Fruit fly (Drosophila melanogaster): ENCODE measurements around the gene mrn.

Gene mrn

dm6 chr3L:15597037-15597785 lies 16.9 kb upstream of the mrn start (continued):
- TF ChIP-seq CG15269 (tag; optimal IDR thresholded peaks at IDR 0.05) (peak; percentile 25), Poxn (GFP tag; IDR thresholded peaks at IDR 0.05) (no peak), Blimp-1 (GFP tag; optimal IDR thresholded peaks at IDR 0.05) (peak; percentile 22), CG8388 (GFP tag; optimal IDR thresholded peaks at IDR 0.05) (no peak), ab (GFP tag; optimal IDR thresholded peaks at IDR 0.05) (no peak), Dad (GFP tag; optimal IDR thresholded peaks at IDR 0.05) (no peak), CG7271 (tag; optimal IDR thresholded peaks at IDR 0.05) (no peak), luna (GFP tag; optimal IDR thresholded peaks at IDR 0.05) (no peak), PHDP (tag; optimal IDR thresholded peaks at IDR 0.05) (peak; percentile 42), CG13296 (GFP tag; optimal IDR thresholded peaks at IDR 0.05) (peak; percentile 16), CG10565 (GFP tag; optimal IDR thresholded peaks at IDR 0.05) (no peak), CG11247 (GFP tag; IDR thresholded peaks at IDR 0.05) (no peak), bsh (GFP tag; optimal IDR thresholded peaks at IDR 0.05) (peak in 1 of 2 experiments; percentile 4), zen2 (GFP tag; IDR thresholded peaks at IDR 0.05; ENCODE audit: partially characterized antibody) (no peak), Ravus (GFP tag; IDR thresholded peaks at IDR 0.05) (no peak), CG4404 (GFP tag; IDR thresholded peaks at IDR 0.05) (no peak), pho (GFP tag; optimal IDR thresholded peaks at IDR 0.05) (no peak), CTCF (GFP tag; optimal IDR thresholded peaks at IDR 0.05) (no peak), CG43689 (GFP tag; IDR thresholded peaks at IDR 0.05) (no peak), HmgD (GFP tag; optimal IDR thresholded peaks at IDR 0.05) (no peak), stwl (tag; optimal IDR thresholded peaks at IDR 0.05) (no peak), sr (GFP tag; IDR thresholded peaks at IDR 0.05) (no peak), Sin3A (optimal IDR thresholded peaks at IDR 0.05) (no peak), sim (GFP tag; IDR thresholded peaks at IDR 0.05) (no peak), CG8924 (tag; optimal IDR thresholded peaks at IDR 0.05) (no peak), peb (GFP tag; IDR thresholded peaks at IDR 0.05) (no peak), CG9727 (GFP tag; optimal IDR thresholded peaks at IDR 0.05) (no peak), Mes4 (GFP tag; optimal IDR thresholded peaks at IDR 0.05) (no peak), HmgZ (tag; optimal IDR thresholded peaks at IDR 0.05) (no peak), CG15011 (GFP tag; optimal IDR thresholded peaks at IDR 0.05) (no peak), Drgx (GFP tag; IDR thresholded peaks at IDR 0.05) (no peak), Lhr (GFP tag; optimal IDR thresholded peaks at IDR 0.05) (no peak), abd-A (tag; optimal IDR thresholded peaks at IDR 0.05) (no peak), Hr39 (optimal IDR thresholded peaks at IDR 0.05) (no peak), CG4730 (GFP tag; IDR thresholded peaks at IDR 0.05) (no peak), salm (tag; optimal IDR thresholded peaks at IDR 0.05) (no peak), Hey (tag; optimal IDR thresholded peaks at IDR 0.05) (no peak), ssp (GFP tag; IDR thresholded peaks at IDR 0.05) (no peak), CG11723 (GFP tag; optimal IDR thresholded peaks at IDR 0.05) (no peak), mam (GFP tag; optimal IDR thresholded peaks at IDR 0.05) (no peak), dmrt11E (tag; optimal IDR thresholded peaks at IDR 0.05) (no peak), danr (GFP tag; IDR thresholded peaks at IDR 0.05) (no peak), CG18619 (GFP tag; optimal IDR thresholded peaks at IDR 0.05) (peak; percentile 2), mirr (GFP tag; optimal IDR thresholded peaks at IDR 0.05) (peak; percentile 26), gt (GFP tag; IDR thresholded peaks at IDR 0.05) (no peak), CG1647 (GFP tag; optimal IDR thresholded peaks at IDR 0.05) (no peak), wek (GFP tag; optimal IDR thresholded peaks at IDR 0.05) (peak; percentile 60), CG10209 (GFP tag; optimal IDR thresholded peaks at IDR 0.05) (peak; percentile 26), gsb-n (tag; optimal IDR thresholded peaks at IDR 0.05) (no peak), CG4854 (GFP tag; optimal IDR thresholded peaks at IDR 0.05) (no peak), CG10366 (GFP tag; IDR thresholded peaks at IDR 0.05) (no peak; the same call in 1 of the 2 replicates), CG10543 (GFP tag; optimal IDR thresholded peaks at IDR 0.05) (peak; percentile 25)

Measured in whole organism, embryonic.